Fruit fly (Drosophila melanogaster) whole organism: ENCODE measurements around the gene SA2.

Experiments used
- CG8478 ChIP-seq: fragments of >200 bp; optimal IDR thresholded peaks from 2 replicates; lab custom pipeline; 2018; ENCODE audit warnings: inconsistent platforms
- Dll ChIP-seq: fragments of >200 bp; optimal IDR thresholded peaks from 2 replicates; lab custom pipeline; 2017
- EcR ChIP-seq, 2 experiments: fragments of >200 bp; optimal IDR thresholded peaks; 2 replicates each; lab custom pipeline; 2017; ENCODE audit warnings: missing biosample characterization in 2 of 2, missing genetic modification characterization in 2 of 2, missing genetic modification reagents in 2 of 2
- pan ChIP-seq: fragments of >200 bp; optimal IDR thresholded peaks from 2 replicates; lab custom pipeline; 2017
- psq ChIP-seq: fragments of >200 bp; optimal IDR thresholded peaks from 2 replicates; lab custom pipeline; 2017
- usp ChIP-seq: fragments of >200 bp; optimal IDR thresholded peaks from 2 replicates; lab custom pipeline; 2017; ENCODE audit warnings: missing biosample characterization, missing genetic modification characterization, mixed read lengths

Gene SA2

DNA sequence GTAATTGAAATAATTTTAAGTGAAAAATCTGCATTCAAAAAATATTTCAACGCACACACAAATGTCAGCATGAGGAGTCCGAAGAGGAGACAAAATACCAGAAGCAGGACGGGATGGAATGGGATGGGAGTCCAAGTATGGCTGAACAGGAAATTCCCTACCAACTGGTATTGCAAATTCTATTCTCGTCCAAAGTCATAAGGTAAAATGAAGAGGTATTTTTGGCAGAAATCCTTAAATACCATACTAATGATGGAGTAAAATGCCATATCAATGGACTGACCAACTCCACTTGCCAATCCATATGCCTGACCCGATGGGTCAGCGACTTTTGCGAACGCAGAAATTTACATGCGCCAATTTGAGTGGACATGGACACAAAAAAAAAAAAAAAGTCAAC lies 48.8 kb downstream of the SA2 start:
- TF ChIP-seq CG8478 (lab: Kevin White, UChicago) (no peak), usp (no peak), psq (lab: Kevin White, UChicago) (no peak)

DNA sequence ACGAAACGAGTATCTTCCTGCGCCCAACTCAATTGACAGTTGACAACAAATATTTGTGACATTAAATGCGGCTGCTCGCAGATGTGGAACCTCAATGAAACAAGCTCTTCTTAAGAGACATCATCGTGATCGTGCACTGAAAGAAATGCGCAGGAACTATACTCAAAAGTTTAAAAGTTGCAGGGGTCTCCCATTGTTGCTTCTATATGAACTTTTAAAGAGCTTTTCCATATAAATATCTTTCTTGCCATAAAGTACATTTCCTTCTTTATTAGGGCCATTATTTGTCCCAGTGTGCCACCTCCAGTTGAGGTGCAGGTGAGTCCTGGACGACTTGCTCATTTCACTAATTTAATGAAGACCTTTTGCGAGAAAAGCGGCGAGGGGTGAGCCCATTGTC lies 49.6 kb downstream of the SA2 start:
- no peak for TF ChIP-seq psq (lab: Kevin White, UChicago)
- no peak for TF ChIP-seq usp

DNA sequence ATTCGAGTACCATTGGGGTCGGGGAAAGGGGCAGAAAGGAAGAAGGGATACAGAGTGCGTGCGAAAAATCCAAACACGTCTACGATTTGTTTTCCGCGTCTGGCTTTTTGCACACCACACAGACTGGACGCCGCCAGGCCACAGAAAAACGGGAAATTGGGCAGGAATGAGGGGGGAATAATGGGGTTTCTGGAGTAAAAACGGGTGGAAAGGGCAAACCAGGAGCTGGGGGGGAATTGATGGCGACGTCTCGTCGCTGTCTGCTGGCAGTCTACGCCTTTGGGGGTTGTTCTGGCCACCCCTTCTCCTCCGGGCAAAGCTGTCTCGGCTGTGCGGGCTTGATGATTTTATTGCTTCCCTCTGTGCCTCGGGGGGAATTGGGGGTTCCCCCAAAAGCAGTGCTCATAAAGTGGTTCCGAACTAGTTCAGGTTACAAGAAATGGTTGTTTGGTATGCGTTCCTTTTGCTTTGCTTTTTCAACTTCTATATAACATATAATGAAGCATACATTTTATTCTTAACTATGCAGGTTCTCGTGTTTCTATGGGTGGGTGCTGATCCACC lies 51.9 kb downstream of the SA2 start:
- TF ChIP-seq EcR (GFP tag; optimal IDR thresholded peaks at IDR 0.05; lab: Kevin White, UChicago) (no peak), CG8478 (lab: Kevin White, UChicago) (no peak), pan (lab: Kevin White, UChicago) (no peak), psq (lab: Kevin White, UChicago) (no peak), Dll (lab: Kevin White, UChicago) (no peak), usp (no peak)
